Fruit fly (Drosophila melanogaster) whole organism, embryonic: ENCODE results near the gene DAAM.

ENCODE experiments used
- ATbp ChIP-seq: fragments of 200-800 bp; sonication (Bioruptor generic); optimal IDR thresholded peaks from 2 replicates; lab custom pipeline; 2017; ENCODE audit warnings: missing biosample characterization, mild to moderate bottlenecking, missing genetic modification characterization, missing genetic modification reagents
- Awh ChIP-seq: fragments of 200-800 bp; sonication (Bioruptor generic); IDR thresholded peaks from 2 replicates; pipeline ENCODE4, ENCODE4 v1.3.6; 2022; ENCODE audit warnings: missing biosample characterization, missing genetic modification characterization
- CG10979 ChIP-seq: fragments of 200-800 bp; sonication (Bioruptor generic); optimal IDR thresholded peaks from 2 replicates; lab custom pipeline; 2018; ENCODE audit warnings: missing biosample characterization, mild to moderate bottlenecking, missing genetic modification characterization, moderate library complexity
- CG1602 ChIP-seq: fragments of 200-800 bp; sonication (Bioruptor generic); optimal IDR thresholded peaks from 3 replicates; lab custom pipeline; 2016; ENCODE audit warnings: missing biosample characterization, missing genetic modification characterization
- CG1647 ChIP-seq: fragments of 200-800 bp; sonication (Bioruptor generic); optimal IDR thresholded peaks from 3 replicates; lab custom pipeline; 2016; ENCODE audit warnings: missing biosample characterization, missing genetic modification characterization
- CG16813 ChIP-seq: fragments of 200-800 bp; sonication (Bioruptor generic); IDR thresholded peaks from 3 replicates; pipeline ENCODE4 v1.3.6; 2022; ENCODE audit warnings: missing biosample characterization, missing genetic modification characterization; ENCODE audit not compliant: partially characterized antibody
- CG17385 ChIP-seq: fragments of 200-800 bp; sonication (Bioruptor generic); optimal IDR thresholded peaks from 3 replicates; lab custom pipeline; 2018; ENCODE audit warnings: missing biosample characterization, mild to moderate bottlenecking, missing genetic modification characterization
- CG3847 ChIP-seq: fragments of 200-800 bp; sonication (Bioruptor generic); IDR thresholded peaks from 2 replicates; pipeline ENCODE4 v1.3.6; 2022; ENCODE audit warnings: missing biosample characterization, missing genetic modification characterization
- CG4328 ChIP-seq: fragments of 200-800 bp; sonication (Bioruptor generic); optimal IDR thresholded peaks from 3 replicates; lab custom pipeline; 2017; ENCODE audit warnings: missing biosample characterization, missing genetic modification reagents, missing genetic modification characterization
- CG6254 ChIP-seq: fragments of 200-800 bp; sonication (Bioruptor generic); optimal IDR thresholded peaks from 3 replicates; lab custom pipeline; 2017; ENCODE audit warnings: mild to moderate bottlenecking, missing biosample characterization, missing genetic modification reagents, missing genetic modification characterization
- CG7556 ChIP-seq: fragments of 200-800 bp; sonication (Bioruptor generic); optimal IDR thresholded peaks from 2 replicates; lab custom pipeline; 2017; ENCODE audit warnings: missing biosample characterization, mild to moderate bottlenecking, missing genetic modification characterization
- CG7987 ChIP-seq: fragments of 200-800 bp; sonication (Bioruptor generic); optimal IDR thresholded peaks from 2 replicates; lab custom pipeline; 2018; ENCODE audit warnings: missing biosample characterization, mild to moderate bottlenecking, missing genetic modification characterization, moderate library complexity
- CG8089 ChIP-seq: fragments of 200-800 bp; sonication (Bioruptor generic); optimal IDR thresholded peaks from 3 replicates; lab custom pipeline; 2016; ENCODE audit warnings: missing biosample characterization, missing genetic modification characterization
- CTCF ChIP-seq: fragments of 200-800 bp; sonication (Bioruptor generic); optimal IDR thresholded peaks from 2 replicates; lab custom pipeline; 2017; ENCODE audit warnings: missing biosample characterization, mild to moderate bottlenecking, missing genetic modification characterization, moderate library complexity
- Doc3 ChIP-seq: fragments of 200-800 bp; sonication (Bioruptor generic); IDR thresholded peaks from 3 replicates; pipeline ENCODE4 v1.3.6; 2022; ENCODE audit warnings: missing biosample characterization, missing genetic modification characterization; ENCODE audit not compliant: partially characterized antibody
- Dp ChIP-seq: fragments of 200-800 bp; sonication (Bioruptor generic); optimal IDR thresholded peaks from 2 replicates; lab custom pipeline; 2018; ENCODE audit warnings: missing biosample characterization, mild to moderate bottlenecking, missing genetic modification characterization, moderate library complexity
- ERR ChIP-seq: fragments of 200-800 bp; sonication (Bioruptor generic); optimal IDR thresholded peaks from 2 replicates; lab custom pipeline; 2016; ENCODE audit warnings: missing biosample characterization, missing genetic modification characterization
- Gsc ChIP-seq: fragments of 200-800 bp; sonication (Bioruptor generic); IDR thresholded peaks from 2 replicates; pipeline ENCODE4 v1.3.6; 2022; ENCODE audit warnings: missing biosample characterization, missing genetic modification characterization
- HLHmδ ChIP-seq: fragments of 200-800 bp; sonication (Bioruptor generic); optimal IDR thresholded peaks from 2 replicates; lab custom pipeline; 2018; ENCODE audit warnings: missing biosample characterization, mild to moderate bottlenecking, missing genetic modification characterization, moderate library complexity
- Hr78 ChIP-seq, 2 experiments: fragments of 200-800 bp in 1 of 2; fragments of >200 bp in 1 of 2; sonication (Bioruptor generic) in 1 of 2; optimal IDR thresholded peaks; 2 replicates each; lab custom pipeline; 2017 to 2019; ENCODE audit warnings: missing biosample characterization in 2 of 2, missing genetic modification characterization in 2 of 2, mild to moderate bottlenecking in 1 of 2, moderate library complexity in 1 of 2
- MTF-1 ChIP-seq: fragments of 200-800 bp; sonication (Bioruptor generic); optimal IDR thresholded peaks from 2 replicates; lab custom pipeline; 2018; ENCODE audit warnings: missing biosample characterization, mild to moderate bottlenecking, missing genetic modification characterization, borderline replicate concordance
- Med ChIP-seq: fragments of 200-800 bp; sonication (Bioruptor generic); peaks from one replicate; lab custom pipeline; 2016; ENCODE audit warnings: missing biosample characterization, missing genetic modification characterization, mild to moderate bottlenecking, inconsistent platforms, moderate library complexity
- Neu2 ChIP-seq: fragments of 200-800 bp; sonication (Bioruptor generic); optimal IDR thresholded peaks from 3 replicates; lab custom pipeline; 2016; ENCODE audit warnings: missing biosample characterization, missing genetic modification characterization, borderline replicate concordance
- NfI ChIP-seq: fragments of 200-800 bp; sonication (Bioruptor generic); optimal IDR thresholded peaks from 3 replicates; lab custom pipeline; 2018; ENCODE audit warnings: missing biosample characterization, mild to moderate bottlenecking, missing genetic modification characterization, moderate library complexity
- Six4 ChIP-seq: fragments of 200-800 bp; sonication (Bioruptor generic); optimal IDR thresholded peaks from 2 replicates; lab custom pipeline; 2016; ENCODE audit warnings: missing biosample characterization, missing genetic modification characterization
- Sry-β ChIP-seq: fragments of 200-800 bp; sonication (Bioruptor generic); optimal IDR thresholded peaks from 2 replicates; lab custom pipeline; 2018; ENCODE audit warnings: missing biosample characterization, mild to moderate bottlenecking, missing genetic modification characterization, moderate library complexity
- Sry-δ ChIP-seq: fragments of 200-800 bp; sonication (Bioruptor generic); optimal IDR thresholded peaks from 2 replicates; lab custom pipeline; 2016; ENCODE audit warnings: missing biosample characterization, missing genetic modification characterization
- btn ChIP-seq: fragments of 200-800 bp; sonication (Bioruptor generic); optimal IDR thresholded peaks from 2 replicates; lab custom pipeline; 2016; ENCODE audit warnings: missing biosample characterization, missing genetic modification characterization
- chif ChIP-seq, 2 experiments: fragments of 200-800 bp; sonication (Bioruptor generic); optimal IDR thresholded peaks; 3 replicates each; lab custom pipeline; 2016; ENCODE audit warnings: missing biosample characterization in 2 of 2, missing genetic modification characterization in 2 of 2
- dati ChIP-seq: fragments of 200-800 bp; sonication (Bioruptor generic); IDR thresholded peaks from 2 replicates; pipeline ENCODE4 v1.3.6; 2022; ENCODE audit warnings: missing biosample characterization, missing genetic modification characterization
- ewg ChIP-seq: fragments of 200-800 bp; sonication (Bioruptor generic); optimal IDR thresholded peaks from 3 replicates; lab custom pipeline; 2017; ENCODE audit warnings: mild to moderate bottlenecking, missing biosample characterization, missing genetic modification reagents, missing genetic modification characterization
- gcm ChIP-seq: fragments of 200-800 bp; sonication (Bioruptor generic); optimal IDR thresholded peaks from 2 replicates; lab custom pipeline; 2019; ENCODE audit warnings: missing biosample characterization, mild to moderate bottlenecking, missing genetic modification characterization, moderate library complexity
- lmd ChIP-seq: fragments of 200-800 bp; sonication (Bioruptor generic); IDR thresholded peaks from 2 replicates; pipeline ENCODE4 v1.3.6; 2022; ENCODE audit warnings: missing biosample characterization, missing genetic modification characterization
- maf-S ChIP-seq: fragments of 200-800 bp; sonication (Bioruptor generic); optimal IDR thresholded peaks from 2 replicates; lab custom pipeline; 2016; ENCODE audit warnings: missing biosample characterization, missing genetic modification characterization
- nmo ChIP-seq: fragments of 200-800 bp; sonication (Bioruptor generic); optimal IDR thresholded peaks from 2 replicates; lab custom pipeline; 2018; ENCODE audit warnings: missing biosample characterization, mild to moderate bottlenecking, missing genetic modification characterization, moderate library complexity
- phol ChIP-seq: fragments of 200-800 bp; sonication (Bioruptor generic); optimal IDR thresholded peaks from 3 replicates; lab custom pipeline; 2018; ENCODE audit warnings: missing biosample characterization, mild to moderate bottlenecking, missing genetic modification characterization, moderate library complexity
- ro ChIP-seq: fragments of 200-800 bp; sonication (Bioruptor generic); IDR thresholded peaks from 2 replicates; pipeline ENCODE4 v1.3.6; 2022; ENCODE audit warnings: missing biosample characterization, missing genetic modification characterization
- sr ChIP-seq: fragments of 200-800 bp; sonication (Bioruptor generic); IDR thresholded peaks from 3 replicates; pipeline ENCODE4 v1.3.6; 2022; ENCODE audit warnings: missing biosample characterization, missing genetic modification characterization
- sug ChIP-seq: fragments of 200-800 bp; optimal IDR thresholded peaks from 2 replicates; lab custom pipeline; 2019; ENCODE audit warnings: missing biosample characterization, mild to moderate bottlenecking, missing genetic modification characterization, moderate library complexity
- trem ChIP-seq: fragments of 200-800 bp; optimal IDR thresholded peaks from 3 replicates; lab custom pipeline; 2019; ENCODE audit warnings: missing biosample characterization, mild to moderate bottlenecking, missing genetic modification characterization, moderate library complexity
- unc-4 ChIP-seq: fragments of 200-800 bp; sonication (Bioruptor generic); IDR thresholded peaks from 2 replicates; pipeline ENCODE4 v1.3.6; 2022; ENCODE audit warnings: missing biosample characterization, missing genetic modification characterization; ENCODE audit not compliant: partially characterized antibody
- wor ChIP-seq: fragments of 200-800 bp; sonication (Bioruptor generic); IDR thresholded peaks from 2 replicates; pipeline ENCODE4 v1.3.6; 2022; ENCODE audit warnings: missing biosample characterization, missing genetic modification characterization

DAAM gene

dm6 chrX:1370104-1370802 is 48.1 kb upstream of the DAAM start, which contains the start of gene ssx (continued):
- no peak for TF ChIP-seq chif (GFP tag; optimal IDR thresholded peaks at IDR 0.05; lab: Kevin White, UChicago)
- TF ChIP-seq maf-S (GFP tag; lab: Kevin White, UChicago), result no peak
- TF ChIP-seq Sry-δ (GFP tag; lab: Kevin White, UChicago), result peak; percentile 83
- peak; percentile 35 for TF ChIP-seq ewg (GFP tag; lab: Kevin White, UChicago)
- TF ChIP-seq trem (tag; lab: Kevin White, UChicago), result peak; percentile 50
- TF ChIP-seq lmd, result peak; percentile 43; the same call in 1 of the 2 replicates
- TF ChIP-seq HLHmδ (GFP tag; lab: Kevin White, UChicago), result no peak
- peak; percentile 12 for TF ChIP-seq CG8089
- TF ChIP-seq Gsc, result no peak
- peak; percentile 33 for TF ChIP-seq CG17385 (GFP tag; lab: Kevin White, UChicago)
- TF ChIP-seq Doc3 (GFP tag; lab: Robert Waterston, UW), result peak; percentile 73

- TF ChIP-seq phol (tag; lab: Kevin White, UChicago) (no peak), btn (GFP tag; lab: Kevin White, UChicago) (no peak), CG7987 (GFP tag; lab: Kevin White, UChicago) (no peak), CG6254 (GFP tag; lab: Kevin White, UChicago) (no peak), CG1602 (GFP tag; lab: Kevin White, UChicago) (no peak), trem (tag; lab: Kevin White, UChicago) (no peak)
Measured at dm6 chrX:1368949-1369348, 46.8 kb upstream of the DAAM start, which contains the start of gene CG14770. Gene CG14770 (plus strand): TSS chrX:1369249.

dm6 chrX:1357501-1357900 is 35.3 kb upstream of the DAAM start, which contains the start of gene png:
Gene png (minus strand): TSS chrX:1357601.
- TF ChIP-seq sr (GFP tag; lab: Robert Waterston, UW) (no peak), wor (GFP tag; lab: Robert Waterston, UW) (no peak), ERR (no peak), CTCF (GFP tag; lab: Kevin White, UChicago) (peak; percentile 83), CG6254 (GFP tag; lab: Kevin White, UChicago) (no peak)

- TF ChIP-seq Neu2 (GFP tag; lab: Kevin White, UChicago) (no peak), NfI (GFP tag; lab: Kevin White, UChicago) (no peak), sug (peak; percentile 17), Med (GFP tag; lab: Kevin White, UChicago) (peak; percentile 63), ATbp (GFP tag; lab: Kevin White, UChicago) (no peak), ro (GFP tag; lab: Robert Waterston, UW) (no peak), MTF-1 (GFP tag; lab: Kevin White, UChicago) (no peak), nmo (GFP tag; lab: Kevin White, UChicago) (no peak), Dp (peak; percentile 39), CG7556 (GFP tag; lab: Kevin White, UChicago) (no peak), Six4 (no peak), CG1647 (no peak), CG4328 (GFP tag; lab: Kevin White, UChicago) (no peak), Sry-β (GFP tag; lab: Kevin White, UChicago) (no peak), CG10979 (tag; lab: Kevin White, UChicago) (no peak), Hr78 (GFP tag; optimal IDR thresholded peaks at IDR 0.05; lab: Kevin White, UChicago) (no peak), CG3847 (GFP tag; lab: Robert Waterston, UW) (no peak), dati (GFP tag; lab: Robert Waterston, UW) (no peak), CG16813 (peak; percentile 78; the same call in 2 of the 3 replicates), gcm (GFP tag; lab: Kevin White, UChicago) (no peak), unc-4 (GFP tag; lab: Robert Waterston, UW) (peak; percentile 77), Awh (GFP tag; lab: Robert Waterston, UW) (no peak)
Measured at dm6 chrX:1353322-1354212, 31.4 kb upstream of the DAAM start, which contains the start of the genes CG12773 and CG11417. Gene CG12773 (minus strand): TSS chrX:1353981. Gene CG11417 (plus strand): TSS chrX:1354014.
